Fruit fly (Drosophila melanogaster) whole organism, embryonic: ENCODE data around the gene bys.
A peak's percentile ranks its signal among the peaks of the same experiment; 100 is the strongest.

Experiments
- ATbp ChIP-seq: fragments of 200-800 bp; sonication (Bioruptor generic); optimal IDR thresholded peaks from 2 replicates; lab custom pipeline; 2017; ENCODE audit warnings: missing biosample characterization, mild to moderate bottlenecking, missing genetic modification characterization, missing genetic modification reagents
- Atf3 ChIP-seq: fragments of 200-800 bp; sonication (Bioruptor generic); optimal IDR thresholded peaks from 3 replicates; lab custom pipeline; 2016; ENCODE audit warnings: missing biosample characterization, missing genetic modification characterization
- B-H1 ChIP-seq: fragments of 200-800 bp; sonication (Bioruptor generic); IDR thresholded peaks from 3 replicates; pipeline ENCODE4 v1.3.6; 2022; ENCODE audit warnings: missing biosample characterization, missing genetic modification characterization
- C15 ChIP-seq: fragments of 200-800 bp; sonication (Bioruptor generic); IDR thresholded peaks from 3 replicates; pipeline ENCODE4 v1.3.6; 2022; ENCODE audit warnings: missing biosample characterization, missing genetic modification characterization
- CG10462 ChIP-seq: fragments of 200-800 bp; sonication (Bioruptor generic); optimal IDR thresholded peaks from 2 replicates; lab custom pipeline; 2016; ENCODE audit warnings: missing biosample characterization, missing genetic modification characterization
- CG10565 ChIP-seq: fragments of 200-800 bp; sonication (Bioruptor generic); optimal IDR thresholded peaks from 3 replicates; lab custom pipeline; 2016; ENCODE audit warnings: missing biosample characterization, mild to moderate bottlenecking, missing genetic modification characterization
- CG11085 ChIP-seq: fragments of 200-800 bp; sonication (Bioruptor generic); IDR thresholded peaks from 2 replicates; pipeline ENCODE4 v1.3.6; 2022; ENCODE audit warnings: missing biosample characterization, missing genetic modification characterization
- CG12942 ChIP-seq: fragments of 200-800 bp; sonication (Bioruptor generic); optimal IDR thresholded peaks from 3 replicates; lab custom pipeline; 2016; ENCODE audit warnings: missing biosample characterization, missing genetic modification characterization
- CG13894 ChIP-seq: fragments of 200-800 bp; sonication (Bioruptor generic); optimal IDR thresholded peaks from 3 replicates; lab custom pipeline; 2018; ENCODE audit warnings: missing biosample characterization, mild to moderate bottlenecking, missing genetic modification characterization, moderate library complexity
- CG14014 ChIP-seq: fragments of 200-800 bp; sonication (Bioruptor generic); IDR thresholded peaks from 2 replicates; pipeline ENCODE4 v1.3.6; 2022; ENCODE audit warnings: missing biosample characterization, missing genetic modification characterization
- CG17568 ChIP-seq: fragments of 200-800 bp; sonication (Bioruptor generic); optimal IDR thresholded peaks from 2 replicates; lab custom pipeline; 2018; ENCODE audit warnings: missing biosample characterization, mild to moderate bottlenecking, missing genetic modification characterization, moderate library complexity
- CG31388 ChIP-seq: fragments of 200-800 bp; sonication (Bioruptor generic); optimal IDR thresholded peaks from 2 replicates; lab custom pipeline; 2016; ENCODE audit warnings: missing biosample characterization, missing genetic modification characterization
- CG33213 ChIP-seq: fragments of 200-800 bp; sonication (Bioruptor generic); optimal IDR thresholded peaks from 3 replicates; lab custom pipeline; 2016; ENCODE audit warnings: missing biosample characterization, missing genetic modification characterization
- CG34224 ChIP-seq: fragments of 200-800 bp; sonication (Bioruptor generic); IDR thresholded peaks from 3 replicates; pipeline ENCODE4 v1.3.6; 2022; ENCODE audit warnings: missing biosample characterization, missing genetic modification characterization; ENCODE audit not compliant: partially characterized antibody
- CG34376 ChIP-seq: fragments of 200-800 bp; sonication (Bioruptor generic); optimal IDR thresholded peaks from 2 replicates; lab custom pipeline; 2018; ENCODE audit warnings: missing biosample characterization, mild to moderate bottlenecking, missing genetic modification characterization
- CG4820 ChIP-seq: fragments of 200-800 bp; sonication (Bioruptor generic); optimal IDR thresholded peaks from 3 replicates; lab custom pipeline; 2016; ENCODE audit warnings: missing biosample characterization, missing genetic modification characterization
- CG5180 ChIP-seq: fragments of 200-800 bp; sonication (Bioruptor generic); optimal IDR thresholded peaks from 3 replicates; lab custom pipeline; 2017; ENCODE audit warnings: missing biosample characterization, missing genetic modification characterization, mild to moderate bottlenecking, moderate library complexity, missing genetic modification reagents
- CG8924 ChIP-seq: fragments of 200-800 bp; optimal IDR thresholded peaks from 3 replicates; lab custom pipeline; 2019; ENCODE audit warnings: missing biosample characterization, mild to moderate bottlenecking, missing genetic modification characterization, moderate library complexity
- CG9932 ChIP-seq: fragments of 200-800 bp; sonication (Bioruptor generic); IDR thresholded peaks from 2 replicates; pipeline ENCODE4 v1.3.6; 2022; ENCODE audit warnings: missing biosample characterization, missing genetic modification characterization
- Chrac-16 ChIP-seq: fragments of 200-800 bp; sonication (Bioruptor generic); optimal IDR thresholded peaks from 3 replicates; lab custom pipeline; 2016; ENCODE audit warnings: missing biosample characterization, missing genetic modification characterization
- E2f1 ChIP-seq: fragments of 200-800 bp; sonication (Bioruptor generic); IDR thresholded peaks from 2 replicates; pipeline ENCODE4 v1.3.6; 2022; ENCODE audit warnings: missing biosample characterization, missing genetic modification characterization
- Gsc ChIP-seq: fragments of 200-800 bp; sonication (Bioruptor generic); IDR thresholded peaks from 2 replicates; pipeline ENCODE4 v1.3.6; 2022; ENCODE audit warnings: missing biosample characterization, missing genetic modification characterization
- Gug ChIP-seq: fragments of 200-800 bp; sonication (Bioruptor generic); IDR thresholded peaks from 4 replicates; pipeline ENCODE4 v1.3.6; 2022; ENCODE audit warnings: missing biosample characterization, missing genetic modification characterization
- HLH4C ChIP-seq: fragments of 200-800 bp; sonication (Bioruptor generic); IDR thresholded peaks from 3 replicates; pipeline ENCODE4 v1.3.6; 2022; ENCODE audit warnings: missing biosample characterization, missing genetic modification characterization; ENCODE audit not compliant: partially characterized antibody
- Hr78 ChIP-seq, 2 experiments: fragments of 200-800 bp in 1 of 2; fragments of >200 bp in 1 of 2; sonication (Bioruptor generic) in 1 of 2; optimal IDR thresholded peaks; 2 replicates each; lab custom pipeline; 2017 to 2019; ENCODE audit warnings: missing biosample characterization in 2 of 2, missing genetic modification characterization in 2 of 2, mild to moderate bottlenecking in 1 of 2, moderate library complexity in 1 of 2
- Lpt ChIP-seq: fragments of >200 bp; optimal IDR thresholded peaks from 2 replicates; lab custom pipeline; 2018; ENCODE audit warnings: missing biosample characterization, missing genetic modification characterization
- Mes4 ChIP-seq: fragments of 200-800 bp; sonication (Bioruptor generic); optimal IDR thresholded peaks from 2 replicates; lab custom pipeline; 2016; ENCODE audit warnings: missing biosample characterization, missing genetic modification characterization
- NC2α ChIP-seq: fragments of 200-800 bp; sonication (Bioruptor generic); optimal IDR thresholded peaks from 2 replicates; lab custom pipeline; 2016; ENCODE audit warnings: missing biosample characterization, missing genetic modification characterization
- Rfx ChIP-seq: fragments of 200-800 bp; sonication (Bioruptor generic); IDR thresholded peaks from 2 replicates; pipeline ENCODE4 v1.3.6; 2022; ENCODE audit warnings: missing biosample characterization, missing genetic modification characterization
- Spps ChIP-seq: fragments of 200-800 bp; sonication (Bioruptor generic); optimal IDR thresholded peaks from 2 replicates; lab custom pipeline; 2018; ENCODE audit warnings: missing biosample characterization, mild to moderate bottlenecking, missing genetic modification characterization
- Sry-δ ChIP-seq: fragments of 200-800 bp; sonication (Bioruptor generic); optimal IDR thresholded peaks from 2 replicates; lab custom pipeline; 2016; ENCODE audit warnings: missing biosample characterization, missing genetic modification characterization
- ab ChIP-seq: fragments of 200-800 bp; sonication (Bioruptor generic); optimal IDR thresholded peaks from 2 replicates; lab custom pipeline; 2016; ENCODE audit warnings: missing biosample characterization, missing genetic modification characterization
- abd-A ChIP-seq: fragments of 200-800 bp; sonication (Bioruptor generic); optimal IDR thresholded peaks from 3 replicates; lab custom pipeline; 2019; ENCODE audit warnings: missing biosample characterization, mild to moderate bottlenecking, missing genetic modification characterization, moderate library complexity
- ac ChIP-seq: fragments of 200-800 bp; sonication (Bioruptor generic); optimal IDR thresholded peaks from 3 replicates; lab custom pipeline; 2017; ENCODE audit warnings: missing biosample characterization, mild to moderate bottlenecking, missing genetic modification characterization
- ash1 ChIP-seq: fragments of 200-800 bp; sonication (Bioruptor generic); optimal IDR thresholded peaks from 2 replicates; lab custom pipeline; 2018; ENCODE audit warnings: missing biosample characterization, mild to moderate bottlenecking, missing genetic modification characterization
- bsh ChIP-seq, 2 experiments: fragments of 200-800 bp; sonication (Bioruptor generic); optimal IDR thresholded peaks; 2 replicates each; lab custom pipeline; 2017 to 2018; ENCODE audit warnings: mild to moderate bottlenecking in 2 of 2, missing biosample characterization in 2 of 2, missing genetic modification characterization in 2 of 2, moderate library complexity in 1 of 2
- cato ChIP-seq: fragments of 200-800 bp; sonication (Bioruptor generic); optimal IDR thresholded peaks from 2 replicates; lab custom pipeline; 2016; ENCODE audit warnings: missing biosample characterization, missing genetic modification characterization, borderline replicate concordance
- dpn ChIP-seq, 2 experiments: fragments of 200-800 bp; sonication (Bioruptor generic); optimal IDR thresholded peaks; 3 replicates each; lab custom pipeline; 2016; ENCODE audit warnings: missing biosample characterization in 2 of 2, missing genetic modification characterization in 2 of 2
- gt ChIP-seq: fragments of 200-800 bp; sonication (Bioruptor generic); IDR thresholded peaks from 2 replicates; pipeline ENCODE4 v1.3.6; 2022; ENCODE audit warnings: missing biosample characterization, missing genetic modification characterization
- ind ChIP-seq: fragments of 200-800 bp; sonication (Bioruptor generic); optimal IDR thresholded peaks from 3 replicates; lab custom pipeline; 2016; ENCODE audit warnings: missing biosample characterization, missing genetic modification characterization
- jumu ChIP-seq: fragments of 200-800 bp; sonication (Bioruptor generic); optimal IDR thresholded peaks from 3 replicates; lab custom pipeline; 2016; ENCODE audit warnings: missing biosample characterization, missing genetic modification characterization
- ken ChIP-seq: fragments of 200-800 bp; sonication (Bioruptor generic); IDR thresholded peaks from 3 replicates; pipeline ENCODE4 v1.3.6; 2022; ENCODE audit warnings: missing biosample characterization, missing genetic modification characterization
- lbe ChIP-seq: fragments of 200-800 bp; sonication (Bioruptor generic); optimal IDR thresholded peaks from 2 replicates; lab custom pipeline; 2016; ENCODE audit warnings: missing biosample characterization, mild to moderate bottlenecking, missing genetic modification characterization
- mam ChIP-seq: fragments of 200-800 bp; sonication (Bioruptor generic); optimal IDR thresholded peaks from 3 replicates; lab custom pipeline; 2016; ENCODE audit warnings: missing biosample characterization, missing genetic modification characterization
- oc ChIP-seq: fragments of 200-800 bp; sonication (Bioruptor generic); optimal IDR thresholded peaks from 2 replicates; lab custom pipeline; 2018; ENCODE audit warnings: missing biosample characterization, mild to moderate bottlenecking, missing genetic modification characterization, moderate library complexity
- peb ChIP-seq: fragments of 200-800 bp; sonication (Bioruptor generic); IDR thresholded peaks from 2 replicates; pipeline ENCODE4 v1.3.6; 2022; ENCODE audit warnings: missing biosample characterization, missing genetic modification characterization
- tll ChIP-seq, 2 experiments: fragments of 200-800 bp in 1 of 2; fragments of >200 bp in 1 of 2; sonication (Bioruptor generic) in 1 of 2; optimal IDR thresholded peaks; 2 replicates each; lab custom pipeline; 2017 to 2019; ENCODE audit warnings: missing biosample characterization in 2 of 2, missing genetic modification characterization in 2 of 2, mild to moderate bottlenecking in 1 of 2, moderate library complexity in 1 of 2
- usp ChIP-seq: fragments of >200 bp; optimal IDR thresholded peaks from 2 replicates; lab custom pipeline; 2017; ENCODE audit warnings: missing biosample characterization, missing genetic modification characterization
- vvl ChIP-seq: fragments of 200-800 bp; sonication (Bioruptor generic); IDR thresholded peaks from 2 replicates; pipeline ENCODE4 v1.3.6; 2022; ENCODE audit warnings: missing biosample characterization, missing genetic modification characterization

Gene bys

dm6 chrX:7944772-7945722 is 43.4 kb downstream of the bys start (continued):
- TF ChIP-seq CG12942 (GFP tag; lab: Kevin White, UChicago) (no peak), Chrac-16 (GFP tag; lab: Kevin White, UChicago) (peak; percentile 5), lbe (GFP tag; lab: Kevin White, UChicago) (peak; percentile 62), gt (GFP tag; lab: Robert Waterston, UW) (no peak), CG10462 (GFP tag; lab: Kevin White, UChicago) (no peak), Sry-δ (GFP tag; lab: Kevin White, UChicago) (no peak), usp (no peak), oc (tag; lab: Kevin White, UChicago) (peak; percentile 6), Gug (GFP tag; lab: Robert Waterston, UW) (no peak), abd-A (tag; lab: Kevin White, UChicago) (peak; percentile 38), jumu (GFP tag; lab: Kevin White, UChicago) (no peak), CG10565 (GFP tag; lab: Kevin White, UChicago) (no peak), CG11085 (GFP tag; lab: Robert Waterston, UW) (no peak), ken (GFP tag; lab: Robert Waterston, UW) (no peak), Atf3 (GFP tag; lab: Kevin White, UChicago) (no peak), ATbp (GFP tag; lab: Kevin White, UChicago) (peak; percentile 37), Mes4 (GFP tag; lab: Kevin White, UChicago) (no peak), B-H1 (GFP tag; lab: Robert Waterston, UW) (peak; percentile 13; the same call in 1 of the 3 replicates), Rfx (GFP tag; lab: Robert Waterston, UW) (peak; percentile 56), ash1 (no peak), CG13894 (tag; lab: Kevin White, UChicago) (no peak), vvl (GFP tag; lab: Robert Waterston, UW) (peak; percentile 50), C15 (GFP tag; lab: Robert Waterston, UW) (no peak), CG17568 (GFP tag; lab: Kevin White, UChicago) (no peak), CG34224 (GFP tag; lab: Robert Waterston, UW) (no peak), E2f1 (GFP tag; lab: Robert Waterston, UW) (0 out of 2 replicates have a peak, but pooled peaks have one; percentile 26), NC2α (GFP tag; lab: Kevin White, UChicago) (no peak), Hr78 (GFP tag; optimal IDR thresholded peaks at IDR 0.05; lab: Kevin White, UChicago) (peak in 1 of 2 experiments; percentile 99), Spps (tag; lab: Kevin White, UChicago) (no peak), CG8924 (tag; lab: Kevin White, UChicago) (no peak), mam (GFP tag; lab: Kevin White, UChicago) (peak; percentile 28), Lpt (GFP tag; lab: Kevin White, UChicago) (no peak), CG14014 (GFP tag; lab: Robert Waterston, UW) (no peak), bsh (GFP tag; optimal IDR thresholded peaks at IDR 0.05; lab: Kevin White, UChicago) (peak; percentile 3 to 49), CG34376 (GFP tag; lab: Kevin White, UChicago) (peak; percentile 61), dpn (GFP tag; optimal IDR thresholded peaks at IDR 0.05; lab: Kevin White, UChicago) (peak in 1 of 2 experiments; percentile 28), ab (no peak), peb (GFP tag; lab: Robert Waterston, UW) (no peak), CG4820 (GFP tag; lab: Kevin White, UChicago) (peak; percentile 8), HLH4C (GFP tag; lab: Robert Waterston, UW) (no peak), ac (no peak), CG33213 (GFP tag; lab: Kevin White, UChicago) (no peak), tll (GFP tag; optimal IDR thresholded peaks at IDR 0.05; lab: Kevin White, UChicago) (no peak), cato (GFP tag; lab: Kevin White, UChicago) (no peak), CG31388 (no peak), ind (GFP tag; lab: Kevin White, UChicago) (peak; percentile 43), Gsc (GFP tag; lab: Robert Waterston, UW) (no peak), CG5180 (no peak), CG9932 (GFP tag; lab: Robert Waterston, UW) (peak; percentile 31; the same call in 1 of the 2 replicates)
